Fruit fly (Drosophila melanogaster): Measurements from ENCODE around the gene Npc1a.

DNA sequence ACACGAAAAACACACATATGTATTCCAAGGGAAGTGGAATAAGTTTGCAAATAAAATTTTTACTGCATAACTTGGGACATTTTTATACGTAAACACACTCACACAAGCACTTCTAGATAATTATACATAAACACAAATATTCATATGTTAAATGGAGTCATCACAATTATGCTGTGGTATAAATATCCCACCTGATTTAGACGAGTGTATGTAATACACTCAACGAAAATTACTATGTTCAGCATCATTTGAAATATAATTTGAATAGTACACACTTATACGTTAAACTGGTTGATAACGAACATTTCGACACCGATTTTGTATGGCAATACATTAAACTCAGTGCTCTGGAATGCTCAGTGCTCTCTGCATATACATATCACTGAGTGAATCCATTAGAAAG is 10.1 kb upstream of the Npc1a start:
- TF ChIP-seq CG8301 (tag; optimal IDR thresholded peaks at IDR 0.05) = peak; percentile 61
- peak; percentile 10 for TF ChIP-seq CG15710 (tag; optimal IDR thresholded peaks at IDR 0.05)
- TF ChIP-seq D1 (tag; optimal IDR thresholded peaks at IDR 0.05) = no peak
- TF ChIP-seq EcR (GFP tag; optimal IDR thresholded peaks at IDR 0.05) = no peak
- no peak for TF ChIP-seq gl (tag; optimal IDR thresholded peaks at IDR 0.05)
- TF ChIP-seq rn (GFP tag; IDR thresholded peaks at IDR 0.05) = no peak
- peak; percentile 38 for TF ChIP-seq CG8159 (tag; optimal IDR thresholded peaks at IDR 0.05)
- peak; percentile 65; the same call in 2 of the 3 replicates for TF ChIP-seq CG4496 (GFP tag; IDR thresholded peaks at IDR 0.05)

Data from whole organism, pupa.